Fruit fly (Drosophila melanogaster): ENCODE results near the gene Ubc7.

The Ubc7 gene

DNA sequence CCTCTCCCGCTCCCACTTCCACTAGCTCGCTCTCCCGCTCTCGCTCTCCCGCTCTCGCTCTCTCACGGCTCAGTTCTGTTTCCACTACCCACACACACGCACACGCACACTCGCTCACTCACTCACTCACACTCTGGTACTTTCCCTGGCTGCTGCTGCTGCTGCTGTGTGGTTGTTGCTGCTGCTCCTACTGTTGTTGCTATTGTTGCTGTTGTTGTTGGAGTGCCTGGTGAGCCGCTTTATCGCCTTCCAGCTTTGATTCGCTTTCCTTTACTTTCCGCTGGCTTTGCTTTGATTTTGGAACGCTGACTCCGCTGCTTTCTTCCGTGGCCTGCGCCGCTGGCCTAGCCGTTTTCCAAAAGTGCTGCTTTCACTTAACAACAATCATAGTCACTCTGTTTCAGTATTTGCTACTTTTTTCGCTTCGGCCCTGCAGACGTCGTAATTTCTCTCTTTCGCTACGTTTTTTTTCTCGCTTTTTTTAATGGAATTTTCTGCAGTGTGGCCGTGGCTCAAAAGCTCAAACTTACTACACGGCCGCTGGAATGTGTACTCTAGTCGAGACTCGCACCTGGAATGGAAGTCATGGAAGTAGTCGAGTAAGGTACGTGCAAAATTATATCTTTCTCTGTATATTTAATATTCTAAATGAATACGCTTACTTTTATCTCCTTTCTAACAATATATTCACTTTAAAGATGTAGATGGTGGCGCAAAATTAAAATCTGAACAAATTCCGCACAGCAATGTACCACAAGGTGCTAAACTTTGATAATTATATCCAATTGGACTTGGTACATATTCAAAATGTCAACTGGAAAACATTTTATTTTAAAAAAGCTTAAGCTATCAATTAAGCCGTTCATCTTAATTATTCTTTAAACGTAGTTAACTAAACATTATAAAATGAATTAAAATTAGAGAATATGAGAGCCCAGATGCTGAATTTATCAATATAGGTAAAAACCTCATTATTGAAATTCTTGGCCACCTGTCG, 33.7 kb upstream of the Ubc7 start, which contains the start of gene Pp2B-14D:
Gene Pp2B-14D (minus strand): TSS at position 503 of the 997 bp plus-strand sequence.
- TF ChIP-seq Mnt (GFP tag; optimal IDR thresholded peaks at IDR 0.05) (no peak), CG11617 (GFP tag; optimal IDR thresholded peaks at IDR 0.05) (peak; percentile 58), CG14711 (tag; optimal IDR thresholded peaks at IDR 0.05) (peak; percentile 11), CG12768 (GFP tag; optimal IDR thresholded peaks at IDR 0.05) (peak; percentile 3), CG7101 (tag; optimal IDR thresholded peaks at IDR 0.05) (peak; percentile 58), bab1 (GFP tag; optimal IDR thresholded peaks at IDR 0.05) (peak; percentile 52), Crg-1 (GFP tag; optimal IDR thresholded peaks at IDR 0.05) (peak; percentile 42), kay (GFP tag; ENCODE audit: borderline replicate concordance) (no peak), Hr96 (GFP tag; optimal IDR thresholded peaks at IDR 0.05) (no peak), pad (GFP tag; optimal IDR thresholded peaks at IDR 0.05) (peak; percentile 28), cic (GFP tag; optimal IDR thresholded peaks at IDR 0.05) (peak; percentile 47), CG1620 (GFP tag; optimal IDR thresholded peaks at IDR 0.05) (peak; percentile 12), tj (GFP tag; optimal IDR thresholded peaks at IDR 0.05) (peak; percentile 82)

DNA sequence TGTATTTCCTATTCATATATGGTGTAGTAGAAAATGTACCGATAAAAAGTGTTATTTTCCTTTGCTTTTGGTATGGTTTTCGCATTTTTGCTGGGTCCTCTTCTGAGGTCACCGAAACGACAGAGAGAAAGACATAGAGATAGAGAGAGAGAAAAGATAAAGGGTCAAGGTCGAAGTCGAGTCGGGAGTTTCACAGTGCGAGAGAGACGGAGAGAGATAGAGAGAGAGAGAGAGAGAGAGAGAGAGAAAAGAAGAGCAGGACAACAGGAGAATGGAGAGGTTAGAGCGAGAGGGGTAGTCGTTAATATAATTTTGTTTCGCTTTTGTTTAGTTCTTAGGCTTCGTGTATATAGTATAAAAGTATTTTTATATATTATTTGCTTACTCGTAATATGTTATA, 31.2 kb upstream of the Ubc7 start:
- TF ChIP-seq cic (GFP tag; optimal IDR thresholded peaks at IDR 0.05) = no peak
- TF ChIP-seq bab1 (GFP tag; optimal IDR thresholded peaks at IDR 0.05) = no peak
- no peak for TF ChIP-seq Clk (GFP tag; optimal IDR thresholded peaks at IDR 0.05)
- no peak for TF ChIP-seq toe (GFP tag; optimal IDR thresholded peaks at IDR 0.05)

DNA sequence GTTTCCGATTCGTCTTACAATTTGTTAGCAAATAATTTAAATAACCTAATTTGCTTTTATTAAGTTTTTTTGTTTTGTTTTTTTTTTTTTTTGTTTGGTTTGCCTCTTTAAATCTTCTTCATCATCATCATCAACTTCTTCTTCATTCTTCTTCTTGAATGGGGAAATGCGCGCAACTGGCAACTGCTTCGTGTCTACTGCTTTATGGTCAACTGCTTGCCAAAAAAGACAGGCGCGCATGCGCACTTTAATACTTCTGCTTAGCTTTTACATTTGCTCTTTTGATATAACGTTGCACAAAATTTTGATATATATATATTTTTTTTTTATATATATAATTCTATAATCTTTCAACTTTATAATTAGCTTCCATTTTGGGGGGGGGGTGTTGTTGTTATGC, 28.1 kb upstream of the Ubc7 start:
- no peak for TF ChIP-seq bab1 (GFP tag; optimal IDR thresholded peaks at IDR 0.05)
- TF ChIP-seq CG1620 (GFP tag; optimal IDR thresholded peaks at IDR 0.05) = no peak
- TF ChIP-seq CG5204 (GFP tag; optimal IDR thresholded peaks at IDR 0.05) = no peak
- TF ChIP-seq ovo (GFP tag; optimal IDR thresholded peaks at IDR 0.05) = no peak
- no peak for TF ChIP-seq toe (GFP tag; optimal IDR thresholded peaks at IDR 0.05)
- no peak for TF ChIP-seq CG12768 (GFP tag; optimal IDR thresholded peaks at IDR 0.05)
- peak; percentile 39 for TF ChIP-seq kay (GFP tag; ENCODE audit: borderline replicate concordance)
- TF ChIP-seq pad (GFP tag; optimal IDR thresholded peaks at IDR 0.05) = no peak
- no peak for TF ChIP-seq CG14711 (tag; optimal IDR thresholded peaks at IDR 0.05)

DNA sequence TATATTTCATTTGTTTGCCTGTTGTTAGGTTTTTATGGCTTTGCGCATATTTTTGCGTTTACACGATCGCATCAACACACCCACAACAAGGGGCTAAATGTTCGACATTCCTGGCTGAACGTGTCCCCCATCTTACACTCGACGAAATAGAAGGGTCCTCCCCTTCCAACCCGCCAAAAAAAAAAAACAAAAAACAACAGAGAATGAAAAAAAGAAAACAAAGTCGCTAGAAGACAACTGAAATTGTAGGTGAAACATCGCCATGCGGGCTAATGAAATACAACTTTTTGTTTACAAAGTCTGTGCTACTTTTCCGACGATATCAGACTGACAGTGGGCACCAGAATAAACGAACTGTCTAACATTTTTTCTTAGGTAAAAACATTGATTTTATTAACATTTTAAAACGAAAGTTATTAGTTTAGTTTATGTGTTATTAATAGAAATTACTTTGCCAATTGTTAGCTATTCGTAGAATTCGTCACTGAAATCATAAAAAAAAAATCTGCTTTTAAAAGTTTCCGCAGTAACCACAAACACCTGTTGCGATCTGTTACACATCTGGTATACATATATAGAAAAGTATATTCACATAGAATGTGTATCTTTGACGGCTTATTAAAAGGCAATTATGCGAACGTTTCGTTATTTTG, 22.8 kb upstream of the Ubc7 start:
- TF ChIP-seq kay (GFP tag; ENCODE audit: borderline replicate concordance) = peak; percentile 72
- no peak for TF ChIP-seq CG7045 (GFP tag; optimal IDR thresholded peaks at IDR 0.05)
- no peak for TF ChIP-seq pad (GFP tag; optimal IDR thresholded peaks at IDR 0.05)

dm6 chrX:16573659-16574058, 19.8 kb upstream of the Ubc7 start:
- no peak for TF ChIP-seq CG1620 (GFP tag; optimal IDR thresholded peaks at IDR 0.05)
- no peak for TF ChIP-seq kay (GFP tag; ENCODE audit: borderline replicate concordance)
- no peak for TF ChIP-seq Hr96 (GFP tag; optimal IDR thresholded peaks at IDR 0.05)
- no peak for TF ChIP-seq CG33017 (tag; optimal IDR thresholded peaks at IDR 0.05)
- TF ChIP-seq Crg-1 (GFP tag; optimal IDR thresholded peaks at IDR 0.05) = peak; percentile 46
- no peak for TF ChIP-seq bab1 (GFP tag; optimal IDR thresholded peaks at IDR 0.05)
- no peak for TF ChIP-seq CG7045 (GFP tag; optimal IDR thresholded peaks at IDR 0.05)
- TF ChIP-seq CG7101 (tag; optimal IDR thresholded peaks at IDR 0.05) = peak; percentile 59
- TF ChIP-seq tj (GFP tag; optimal IDR thresholded peaks at IDR 0.05) = no peak
- TF ChIP-seq ovo (GFP tag; optimal IDR thresholded peaks at IDR 0.05) = peak; percentile 50
- TF ChIP-seq cnc (optimal IDR thresholded peaks at IDR 0.05) = no peak
- TF ChIP-seq pad (GFP tag; optimal IDR thresholded peaks at IDR 0.05) = peak; percentile 14

dm6 chrX:16574114-16574513, 19.4 kb upstream of the Ubc7 start:
- TF ChIP-seq cnc (optimal IDR thresholded peaks at IDR 0.05) (no peak), ovo (GFP tag; optimal IDR thresholded peaks at IDR 0.05) (no peak), Hr96 (GFP tag; optimal IDR thresholded peaks at IDR 0.05) (no peak)

dm6 chrX:16575097-16575496, 18.4 kb upstream of the Ubc7 start:
- TF ChIP-seq CG11617 (GFP tag; optimal IDR thresholded peaks at IDR 0.05) = no peak
- no peak for TF ChIP-seq CG1620 (GFP tag; optimal IDR thresholded peaks at IDR 0.05)
- TF ChIP-seq CG33017 (tag; optimal IDR thresholded peaks at IDR 0.05) = no peak
- no peak for TF ChIP-seq pad (GFP tag; optimal IDR thresholded peaks at IDR 0.05)
- no peak for TF ChIP-seq bab1 (GFP tag; optimal IDR thresholded peaks at IDR 0.05)
- TF ChIP-seq toe (GFP tag; optimal IDR thresholded peaks at IDR 0.05) = no peak
- no peak for TF ChIP-seq tj (GFP tag; optimal IDR thresholded peaks at IDR 0.05)
- no peak for TF ChIP-seq Crg-1 (GFP tag; optimal IDR thresholded peaks at IDR 0.05)
- TF ChIP-seq Hr96 (GFP tag; optimal IDR thresholded peaks at IDR 0.05) = no peak
- TF ChIP-seq kay (GFP tag; ENCODE audit: borderline replicate concordance) = no peak
- TF ChIP-seq CG5204 (GFP tag; optimal IDR thresholded peaks at IDR 0.05) = no peak
- TF ChIP-seq CG12768 (GFP tag; optimal IDR thresholded peaks at IDR 0.05) = no peak
- TF ChIP-seq CG7101 (tag; optimal IDR thresholded peaks at IDR 0.05) = no peak
- no peak for TF ChIP-seq cnc (optimal IDR thresholded peaks at IDR 0.05)
- no peak for TF ChIP-seq CG14711 (tag; optimal IDR thresholded peaks at IDR 0.05)
- TF ChIP-seq Clk (GFP tag; optimal IDR thresholded peaks at IDR 0.05) = no peak
- TF ChIP-seq CG7045 (GFP tag; optimal IDR thresholded peaks at IDR 0.05) = no peak

All from whole organism, adult.